Fruit fly (Drosophila melanogaster): Measurements from ENCODE around the gene Rcd4.

Gene Rcd4

DNA sequence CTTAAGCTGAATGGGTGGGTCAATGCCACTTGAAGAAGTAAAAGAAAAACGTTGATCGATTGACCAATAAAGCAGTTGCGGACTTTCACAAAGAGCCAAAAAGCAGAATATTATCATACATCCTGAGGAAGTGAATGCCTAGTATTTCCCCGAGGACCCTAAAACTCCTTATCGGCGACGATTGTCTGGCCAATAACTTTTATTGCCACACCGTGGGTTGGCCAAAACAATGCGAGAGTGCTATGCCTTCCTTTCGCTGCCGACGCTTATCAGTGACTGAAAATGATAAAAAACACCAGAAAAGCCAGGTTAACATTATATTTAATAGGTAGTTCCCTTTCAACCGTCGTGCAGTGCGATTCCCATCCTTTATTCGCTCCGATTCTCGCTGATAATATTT lies 30.8 kb upstream of the Rcd4 start, which contains the start of gene Mur29B (continued):
- TF ChIP-seq MBD-R2 (GFP tag; IDR thresholded peaks at IDR 0.05) (no peak), da (GFP tag; optimal IDR thresholded peaks at IDR 0.05) (no peak), C15 (GFP tag; IDR thresholded peaks at IDR 0.05) (no peak), Oaz (GFP tag; IDR thresholded peaks at IDR 0.05) (no peak), D19B (GFP tag; optimal IDR thresholded peaks at IDR 0.05) (no peak), sug (tag; optimal IDR thresholded peaks at IDR 0.05) (peak; percentile 54), CG2199 (GFP tag; IDR thresholded peaks at IDR 0.05) (no peak), sens (GFP tag) (peak; percentile 29), Hr51 (GFP tag; optimal IDR thresholded peaks at IDR 0.05) (no peak)

dm6 chr2L:8355419-8355818 lies 27.2 kb upstream of the Rcd4 start:
- TF ChIP-seq CG12942 (GFP tag; optimal IDR thresholded peaks at IDR 0.05), result no peak
- TF ChIP-seq CG10321 (GFP tag; IDR thresholded peaks at IDR 0.05), result 0 out of 2 replicates have a peak, but pooled peaks have one; percentile 29
- no peak for TF ChIP-seq disco-r (GFP tag; optimal IDR thresholded peaks at IDR 0.05)
- TF ChIP-seq TFAM (GFP tag; optimal IDR thresholded peaks at IDR 0.05), result no peak
- TF ChIP-seq chinmo (GFP tag; IDR thresholded peaks at IDR 0.05; ENCODE audit: partially characterized antibody), result 0 out of 4 replicates have a peak, but pooled peaks have one; percentile 46
- TF ChIP-seq kay (GFP tag; optimal IDR thresholded peaks at IDR 0.05), result peak; percentile 35
- peak; percentile 91 for TF ChIP-seq CG9437 (GFP tag; optimal IDR thresholded peaks at IDR 0.05)

- TF ChIP-seq E2f2 (GFP tag; IDR thresholded peaks at IDR 0.05), result no peak
- TF ChIP-seq inv (GFP tag; IDR thresholded peaks at IDR 0.05; ENCODE audit: partially characterized antibody), result no peak
- TF ChIP-seq pnt (GFP tag; optimal IDR thresholded peaks at IDR 0.05), result no peak
- TF ChIP-seq fu2 (GFP tag; optimal IDR thresholded peaks at IDR 0.05), result no peak
- TF ChIP-seq CG1602 (GFP tag; optimal IDR thresholded peaks at IDR 0.05), result peak; percentile 19
- TF ChIP-seq Ada2b (GFP tag; IDR thresholded peaks at IDR 0.05), result no peak
- no peak for TF ChIP-seq CG4730 (GFP tag; IDR thresholded peaks at IDR 0.05)
- no peak for TF ChIP-seq CG15514 (GFP tag; optimal IDR thresholded peaks at IDR 0.05)
- no peak for TF ChIP-seq CG34422 (GFP tag; IDR thresholded peaks at IDR 0.05)
- TF ChIP-seq CHES-1-like (GFP tag; optimal IDR thresholded peaks at IDR 0.05), result peak; percentile 10
- no peak for TF ChIP-seq CG32767 (GFP tag; IDR thresholded peaks at IDR 0.05)
- no peak for TF ChIP-seq Oaz (GFP tag; IDR thresholded peaks at IDR 0.05)
- no peak for TF ChIP-seq br (optimal IDR thresholded peaks at IDR 0.05)
- TF ChIP-seq stwl (tag; optimal IDR thresholded peaks at IDR 0.05), result no peak
- no peak for TF ChIP-seq chif (GFP tag; optimal IDR thresholded peaks at IDR 0.05)
- no peak for TF ChIP-seq bcd (GFP tag; optimal IDR thresholded peaks at IDR 0.05)
- TF ChIP-seq wdn (GFP tag; IDR thresholded peaks at IDR 0.05), result no peak
- TF ChIP-seq BEAF-32 (GFP tag; optimal IDR thresholded peaks at IDR 0.05), result no peak
- no peak for TF ChIP-seq CG6654 (GFP tag; optimal IDR thresholded peaks at IDR 0.05)
- TF ChIP-seq Rx (GFP tag; IDR thresholded peaks at IDR 0.05), result no peak
- no peak for TF ChIP-seq CG17186 (GFP tag; optimal IDR thresholded peaks at IDR 0.05)
- no peak for TF ChIP-seq wor (GFP tag; IDR thresholded peaks at IDR 0.05)
- TF ChIP-seq ranshi (GFP tag; IDR thresholded peaks at IDR 0.05), result no peak
- no peak for TF ChIP-seq CG13894 (tag; optimal IDR thresholded peaks at IDR 0.05)
- TF ChIP-seq CG4424 (GFP tag; optimal IDR thresholded peaks at IDR 0.05), result peak; percentile 14
- no peak for TF ChIP-seq Bteb2 (GFP tag; optimal IDR thresholded peaks at IDR 0.05)
- no peak for TF ChIP-seq tap (tag; optimal IDR thresholded peaks at IDR 0.05)
- TF ChIP-seq sisA (GFP tag; IDR thresholded peaks at IDR 0.05), result peak; percentile 44; the same call in 1 of the 2 replicates
- peak; percentile 27 for TF ChIP-seq fd96Cb (tag; optimal IDR thresholded peaks at IDR 0.05)
- peak; percentile 23 for TF ChIP-seq Xbp1 (GFP tag; optimal IDR thresholded peaks at IDR 0.05)
- peak; percentile 38; the same call in 1 of the 3 replicates for TF ChIP-seq CG2199 (GFP tag; IDR thresholded peaks at IDR 0.05)
- peak; percentile 2 for TF ChIP-seq ind (GFP tag; optimal IDR thresholded peaks at IDR 0.05)
- TF ChIP-seq CG10979 (tag; optimal IDR thresholded peaks at IDR 0.05), result peak; percentile 35
- TF ChIP-seq gem (tag; optimal IDR thresholded peaks at IDR 0.05), result peak; percentile 55
Measured at dm6 chr2L:8361204-8361952, 21.3 kb upstream of the Rcd4 start.

Data from whole organism, embryonic.